Fruit fly (Drosophila melanogaster): Measurements from ENCODE around the gene Ccdc39.

The Ccdc39 gene

DNA sequence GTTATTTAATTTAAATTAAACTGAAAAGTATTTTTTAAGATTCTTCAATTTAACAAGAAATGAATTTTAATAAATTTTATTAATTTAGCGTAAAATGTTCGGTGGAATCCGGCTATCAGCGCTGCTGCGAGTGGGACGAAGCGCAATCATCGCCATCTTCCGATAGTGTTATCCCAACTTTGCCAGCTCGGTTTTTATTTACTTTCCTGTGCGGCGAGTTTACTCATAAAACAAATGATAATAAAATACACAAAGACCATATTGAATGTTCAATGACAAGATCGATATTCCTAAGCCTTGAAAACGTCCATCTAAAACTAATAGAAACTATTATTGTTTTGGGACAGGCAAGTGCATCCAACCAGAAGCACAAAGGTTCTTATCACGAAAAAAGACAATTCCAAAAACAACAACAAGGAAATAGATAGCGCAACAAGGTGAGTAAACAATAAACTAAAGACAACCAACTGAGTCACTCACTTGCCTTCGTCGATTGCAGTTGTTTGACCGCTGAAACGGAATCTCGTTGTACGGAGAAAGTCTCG is 28.7 kb upstream of the Ccdc39 start:
- peak; percentile 75 for TF ChIP-seq PHDP (tag; optimal IDR thresholded peaks at IDR 0.05)
- peak in 1 of 2 experiments; percentile 95 for TF ChIP-seq Eip74EF (GFP tag; optimal IDR thresholded peaks at IDR 0.05)
- no peak for TF ChIP-seq al (GFP tag; IDR thresholded peaks at IDR 0.05)
- peak; percentile 26 for TF ChIP-seq CG10654 (GFP tag; optimal IDR thresholded peaks at IDR 0.05)
- TF ChIP-seq amos (GFP tag; IDR thresholded peaks at IDR 0.05; ENCODE audit: partially characterized antibody), result peak; percentile 80
- peak; percentile 64 for TF ChIP-seq ac (GFP tag; optimal IDR thresholded peaks at IDR 0.05)
- TF ChIP-seq Atf-2 (GFP tag; optimal IDR thresholded peaks at IDR 0.05), result no peak
- TF ChIP-seq CG8359 (GFP tag; optimal IDR thresholded peaks at IDR 0.05; ENCODE audit: borderline replicate concordance), result peak; percentile 64
- TF ChIP-seq CG10979 (tag; optimal IDR thresholded peaks at IDR 0.05), result peak; percentile 49
- TF ChIP-seq maf-S (GFP tag; optimal IDR thresholded peaks at IDR 0.05), result peak; percentile 39
- TF ChIP-seq gsb-n (tag; optimal IDR thresholded peaks at IDR 0.05), result peak; percentile 59
- peak; percentile 48 for TF ChIP-seq B-H2 (GFP tag; optimal IDR thresholded peaks at IDR 0.05)
- TF ChIP-seq CG4617 (GFP tag; optimal IDR thresholded peaks at IDR 0.05; ENCODE audit: borderline replicate concordance), result peak; percentile 41
- peak; percentile 64 for TF ChIP-seq Ets65A (GFP tag)
- TF ChIP-seq TFAM (GFP tag; optimal IDR thresholded peaks at IDR 0.05), result peak; percentile 23
- TF ChIP-seq CG10274 (GFP tag; optimal IDR thresholded peaks at IDR 0.05), result no peak
- peak; percentile 80 for TF ChIP-seq Xrp1 (GFP tag; IDR thresholded peaks at IDR 0.05)
- peak; percentile 26 for TF ChIP-seq CG3995 (GFP tag; optimal IDR thresholded peaks at IDR 0.05)
- peak; percentile 44 for TF ChIP-seq fd3F (GFP tag; optimal IDR thresholded peaks at IDR 0.05)
- TF ChIP-seq zen (tag; optimal IDR thresholded peaks at IDR 0.05), result peak; percentile 58
- TF ChIP-seq E2f2 (GFP tag; IDR thresholded peaks at IDR 0.05), result peak; percentile 42
- TF ChIP-seq wek (GFP tag; optimal IDR thresholded peaks at IDR 0.05), result peak; percentile 87
- TF ChIP-seq chif (GFP tag; optimal IDR thresholded peaks at IDR 0.05), result no peak
- peak; percentile 89 for TF ChIP-seq sens (GFP tag)
- no peak for TF ChIP-seq pum (GFP tag; optimal IDR thresholded peaks at IDR 0.05)
- TF ChIP-seq CG15696 (tag; optimal IDR thresholded peaks at IDR 0.05), result peak; percentile 86
- TF ChIP-seq CG7372 (GFP tag; IDR thresholded peaks at IDR 0.05), result peak; percentile 59
- TF ChIP-seq Sin3A (optimal IDR thresholded peaks at IDR 0.05), result peak; percentile 38
- TF ChIP-seq CG3065 (GFP tag; optimal IDR thresholded peaks at IDR 0.05), result peak; percentile 4
- TF ChIP-seq insv (GFP tag; optimal IDR thresholded peaks at IDR 0.05), result peak in 1 of 2 experiments; percentile 52
- peak; percentile 58 for TF ChIP-seq CG9817 (tag; optimal IDR thresholded peaks at IDR 0.05)
- peak; percentile 63 for TF ChIP-seq HHEX (GFP tag; optimal IDR thresholded peaks at IDR 0.05)
- TF ChIP-seq CG3847 (GFP tag; IDR thresholded peaks at IDR 0.05), result peak; percentile 66
- 0 out of 3 replicates have a peak, but pooled peaks have one; percentile 39 for TF ChIP-seq tgo (GFP tag; IDR thresholded peaks at IDR 0.05)
- TF ChIP-seq Hmr (GFP tag; optimal IDR thresholded peaks at IDR 0.05), result peak; percentile 62
- TF ChIP-seq NC2β (GFP tag; optimal IDR thresholded peaks at IDR 0.05), result peak; percentile 29
- TF ChIP-seq ci (GFP tag; IDR thresholded peaks at IDR 0.05), result peak; percentile 80
- TF ChIP-seq CG11696 (GFP tag; IDR thresholded peaks at IDR 0.05), result no peak
- no peak for TF ChIP-seq disco-r (GFP tag; optimal IDR thresholded peaks at IDR 0.05)
- peak; percentile 42 for TF ChIP-seq CG8281 (tag; optimal IDR thresholded peaks at IDR 0.05)
- peak; percentile 53 for TF ChIP-seq lmd (GFP tag; IDR thresholded peaks at IDR 0.05)
- peak; percentile 33 for TF ChIP-seq NfI (GFP tag; optimal IDR thresholded peaks at IDR 0.05)
- TF ChIP-seq CG1832 (GFP tag; optimal IDR thresholded peaks at IDR 0.05), result no peak
- peak; percentile 63; the same call in 2 of the 3 replicates for TF ChIP-seq dysf (GFP tag; IDR thresholded peaks at IDR 0.05)
- TF ChIP-seq CG16779 (GFP tag; IDR thresholded peaks at IDR 0.05), result 0 out of 2 replicates have a peak, but pooled peaks have one; percentile 5
- peak; percentile 53; the same call in 1 of the 2 replicates for TF ChIP-seq H2.0 (GFP tag; IDR thresholded peaks at IDR 0.05)
- peak; percentile 49 for TF ChIP-seq CG1602 (GFP tag; optimal IDR thresholded peaks at IDR 0.05)
- no peak for TF ChIP-seq E2f1 (GFP tag; IDR thresholded peaks at IDR 0.05)
- no peak for TF ChIP-seq CG2678 (tag; optimal IDR thresholded peaks at IDR 0.05)
- TF ChIP-seq Nf-YC (tag; optimal IDR thresholded peaks at IDR 0.05), result peak; percentile 51
